Worm (Caenorhabditis elegans) whole organism, L4 larva: Measurements from ENCODE around the gene H01G02.4.

Experiments used
- F10B5.3 ChIP-seq: sonication (generic microtip); optimal IDR thresholded peaks from 2 replicates; lab custom pipeline; 2016; ENCODE audit warnings: mild to moderate bottlenecking, missing genetic modification characterization, missing compliant biosample characterization
- F26F4.8 ChIP-seq: fragments of 200-800 bp; sonication (Bioruptor generic); conservative IDR thresholded peaks from 2 replicates; pipeline ENCODE4 v1.3.6; 2022; ENCODE audit warnings: missing genetic modification characterization, missing compliant biosample characterization
- Y105C5A.15 ChIP-seq: fragments of 200-800 bp; sonication (Bioruptor generic); IDR thresholded peaks from 2 replicates; pipeline ENCODE4 v1.3.6; 2022; ENCODE audit warnings: missing genetic modification characterization, missing compliant biosample characterization
- Y48G9A.11 ChIP-seq: fragments of 200-800 bp; sonication (Bioruptor generic); IDR thresholded peaks from 2 replicates; pipeline ENCODE4 v1.3.6; 2022; ENCODE audit warnings: missing genetic modification reagents, missing genetic modification characterization, missing compliant biosample characterization
- ama-1 ChIP-seq: fragments of 150-350 bp; optimal IDR thresholded peaks from 2 replicates; lab custom pipeline; 2014; ENCODE audit warnings: inconsistent platforms, mixed read lengths
- ceh-82 ChIP-seq: sonication (generic microtip); optimal IDR thresholded peaks from 2 replicates; lab custom pipeline; 2017; ENCODE audit warnings: missing biosample characterization, missing genetic modification characterization
- cey-2 ChIP-seq: sonication (generic microtip); optimal IDR thresholded peaks from 3 replicates; lab custom pipeline; 2017; ENCODE audit warnings: missing genetic modification characterization, mild to moderate bottlenecking, missing compliant biosample characterization, antibody characterized with exemption, borderline replicate concordance; ENCODE audit not compliant: insufficient read depth
- daf-19 ChIP-seq: fragments of 200-800 bp; sonication (Bioruptor generic); conservative IDR thresholded peaks from 2 replicates; pipeline ENCODE4 v1.3.6; 2022; ENCODE audit warnings: missing genetic modification characterization, missing compliant biosample characterization
- dpl-1 ChIP-seq: fragments of 150-350 bp; optimal IDR thresholded peaks from 2 replicates; lab custom pipeline; 2014; ENCODE audit warnings: missing biosample characterization, missing genetic modification reagents, missing genetic modification characterization
- egl-27 ChIP-seq: sonication (generic microtip); optimal IDR thresholded peaks from 3 replicates; lab custom pipeline; 2017; ENCODE audit warnings: missing biosample characterization, missing genetic modification reagents, missing genetic modification characterization
- egl-43 ChIP-seq: fragments of 200-800 bp; sonication (Bioruptor generic); IDR thresholded peaks from 2 replicates; pipeline ENCODE4 v1.3.6; 2022; ENCODE audit warnings: missing genetic modification reagents, missing genetic modification characterization, missing compliant biosample characterization
- lin-13 ChIP-seq: fragments of 150-350 bp; optimal IDR thresholded peaks from 2 replicates; lab custom pipeline; 2014; ENCODE audit warnings: missing biosample characterization, missing genetic modification reagents, missing genetic modification characterization
- madf-9 ChIP-seq: fragments of 200-800 bp; sonication (Bioruptor generic); conservative IDR thresholded peaks from 2 replicates; pipeline ENCODE4 v1.3.6; 2022; ENCODE audit warnings: missing genetic modification reagents, missing genetic modification characterization, missing compliant biosample characterization
- mep-1 ChIP-seq: fragments of 150-350 bp; sonication (generic microtip); optimal IDR thresholded peaks from 3 replicates; lab custom pipeline; 2014; ENCODE audit warnings: missing biosample characterization, missing genetic modification characterization
- nhr-102 ChIP-seq: sonication (generic microtip); optimal IDR thresholded peaks from 2 replicates; lab custom pipeline; 2016; ENCODE audit warnings: mild to moderate bottlenecking, missing genetic modification characterization, moderate library complexity, missing compliant biosample characterization
- nhr-76 ChIP-seq: fragments of 150-350 bp; optimal IDR thresholded peaks from 2 replicates; lab custom pipeline; 2014; ENCODE audit warnings: missing biosample characterization, missing genetic modification characterization
- rbr-2 ChIP-seq: sonication (generic microtip); optimal IDR thresholded peaks from 2 replicates; lab custom pipeline; 2016; ENCODE audit warnings: missing genotype, missing genetic modification characterization, missing compliant biosample characterization
- unc-62 ChIP-seq, 3 experiments: fragments of 150-350 bp in 1 of 3; sonication (generic microtip); optimal IDR thresholded peaks in 2 of 3; peaks in 1 of 3; 1 replicate in 1 of 3; 2 replicates in 2 of 3; lab custom pipeline; 2014 to 2017; ENCODE audit warnings: missing biosample characterization in 3 of 3, missing genetic modification characterization in 3 of 3, missing genetic modification reagents in 3 of 3, missing genotype in 1 of 3
- vab-7 ChIP-seq: fragments of 200-800 bp; sonication (Bioruptor generic); IDR thresholded peaks from 2 replicates; pipeline ENCODE4 v1.3.6; 2022; ENCODE audit warnings: missing genetic modification reagents, missing genetic modification characterization, missing compliant biosample characterization
- ztf-7 ChIP-seq: fragments of 150-350 bp; optimal IDR thresholded peaks from 2 replicates; lab custom pipeline; 2014; ENCODE audit warnings: missing biosample characterization, missing genetic modification characterization

Gene H01G02.4

DNA sequence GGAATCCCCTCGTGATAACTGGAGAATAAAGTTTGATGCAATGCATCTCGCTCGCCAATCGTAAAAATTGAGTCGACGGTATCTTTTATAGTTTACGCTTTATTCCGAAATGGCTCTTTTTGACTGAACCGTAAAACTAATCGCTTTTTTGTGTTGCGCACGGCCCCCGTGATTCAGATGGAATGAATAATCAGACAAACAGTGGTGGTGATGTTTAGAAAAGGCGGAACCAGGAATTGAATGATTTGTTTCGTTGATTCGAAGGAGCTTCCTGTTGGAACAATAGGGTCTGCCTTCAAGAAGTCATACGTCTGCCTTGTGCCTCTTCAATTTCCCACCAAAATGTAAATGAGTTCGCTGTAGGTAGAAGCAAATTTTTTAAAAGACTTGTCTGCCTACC lies 48.6 kb downstream of the H01G02.4 start, which contains the start of gene scl-18:
TSS of gene scl-18 (minus strand) at position 101 of the 400 bp plus-strand sequence.
- no peak for TF ChIP-seq egl-43 (GFP tag; lab: Robert Waterston, UW)
- no peak for TF ChIP-seq dpl-1
- no peak for TF ChIP-seq daf-19 (GFP tag; lab: Robert Waterston, UW)
- TF ChIP-seq unc-62 (GFP tag; optimal IDR thresholded peaks at IDR 0.05 in 1 of 2; lab: Kevin White, UChicago): no peak
- TF ChIP-seq unc-62 (tag; optimal IDR thresholded peaks at IDR 0.05; lab: Kevin White, UChicago): no peak
- no peak for TF ChIP-seq F10B5.3 (tag; lab: Kevin White, UChicago)
- no peak for TF ChIP-seq mep-1
- no peak for TF ChIP-seq lin-13
- TF ChIP-seq ama-1 (lab: Kevin White, UChicago): no peak
- no peak for TF ChIP-seq Y105C5A.15
- no peak for TF ChIP-seq nhr-76 (tag; lab: Kevin White, UChicago)
- no peak for TF ChIP-seq nhr-102 (tag; lab: Kevin White, UChicago)
- no peak for TF ChIP-seq ztf-7
- no peak for TF ChIP-seq egl-27 (tag; lab: Kevin White, UChicago)
- no peak for TF ChIP-seq madf-9 (GFP tag; lab: Robert Waterston, UW)
- no peak for TF ChIP-seq vab-7 (GFP tag; lab: Robert Waterston, UW)
- no peak for TF ChIP-seq F26F4.8
- no peak for TF ChIP-seq ceh-82 (tag; lab: Kevin White, UChicago)
- no peak for TF ChIP-seq rbr-2
- TF ChIP-seq Y48G9A.11 (GFP tag; lab: Robert Waterston, UW): no peak
- no peak for TF ChIP-seq cey-2 (tag; lab: Kevin White, UChicago)
